ENCODE assay signal across 1 fruit fly cellular context in the genomic region with DNA sequence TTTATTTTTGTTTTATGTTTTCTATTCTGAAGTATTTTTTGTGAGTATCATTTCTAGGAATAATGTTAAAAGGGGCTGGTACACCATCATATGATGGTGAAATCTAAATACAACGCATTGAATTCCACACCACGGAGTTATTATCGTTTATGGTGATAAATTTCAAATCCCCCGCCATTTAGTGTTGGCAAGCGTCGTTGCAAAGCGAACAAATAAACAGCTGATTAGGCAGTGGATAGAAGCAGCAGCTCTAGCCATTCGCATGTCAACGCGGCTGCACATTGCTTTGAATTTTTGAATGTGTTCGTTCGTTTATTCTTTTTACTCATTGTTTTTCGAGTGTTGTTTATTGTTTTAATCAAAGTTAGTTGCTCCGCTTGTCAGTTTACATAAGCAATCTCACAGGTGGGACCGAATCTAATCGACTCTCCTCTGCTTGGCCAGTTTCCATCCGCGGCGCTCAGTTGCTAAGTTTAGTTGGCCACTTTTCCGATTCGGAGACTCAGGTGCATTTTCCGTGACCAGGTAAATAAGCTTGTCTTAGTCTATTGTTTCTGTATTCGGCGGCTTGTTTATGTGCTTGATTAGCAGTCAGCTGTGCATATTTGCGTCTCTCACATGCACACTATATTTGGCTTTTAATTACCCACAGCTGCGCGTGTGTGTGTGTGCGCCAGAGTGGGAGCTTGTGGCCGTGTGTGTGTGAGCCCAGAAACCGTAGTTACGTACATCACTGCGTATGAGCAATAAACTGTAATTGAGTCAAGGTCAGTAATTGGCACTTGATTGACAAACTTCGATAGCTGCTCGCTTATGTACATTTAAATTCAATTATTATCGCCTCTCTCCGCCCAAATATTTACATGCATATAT.
TF ChIP-seq lines count a peak whose summit lies in the region.

A gene (minus strand): TSS at position 51 of the 873 bp plus-strand sequence.
A gene (plus strand): TSS at position 274 of the 873 bp plus-strand sequence.

TF ChIP-seq in whole organism, embryonic, 481 proteins besides CTCF, POLR2A, EP300 and RAD21 (continued from another document and continues in another):
- TF ChIP-seq chm (GFP tag; IDR thresholded peaks at IDR 0.05; lab: Robert Waterston, UW): peak; percentile 74
- TF ChIP-seq CG9609 (GFP tag; optimal IDR thresholded peaks at IDR 0.05; lab: Kevin White, UChicago): peak; percentile 71
- peak; percentile 49; the same call in 1 of the 2 replicates for TF ChIP-seq CkIIα-i1 (GFP tag; IDR thresholded peaks at IDR 0.05; lab: Robert Waterston, UW)
- peak; percentile 80 for TF ChIP-seq Fer3 (tag; optimal IDR thresholded peaks at IDR 0.05; lab: Kevin White, UChicago)
- TF ChIP-seq Opbp (GFP tag; IDR thresholded peaks at IDR 0.05; lab: Robert Waterston, UW; ENCODE audit: partially characterized antibody): 0 out of 3 replicates have a peak, but pooled peaks have one; percentile 32
- peak; percentile 86 for TF ChIP-seq grn (GFP tag; optimal IDR thresholded peaks at IDR 0.05; lab: Kevin White, UChicago)
- peak; percentile 75 for TF ChIP-seq CG8924 (tag; optimal IDR thresholded peaks at IDR 0.05; lab: Kevin White, UChicago)
- no peak for TF ChIP-seq Oaz (GFP tag; IDR thresholded peaks at IDR 0.05; lab: Robert Waterston, UW)
- peak; percentile 77 for TF ChIP-seq CG9727 (GFP tag; optimal IDR thresholded peaks at IDR 0.05; lab: Kevin White, UChicago)
- TF ChIP-seq yki (optimal IDR thresholded peaks at IDR 0.05; lab: Kevin White, UChicago): no peak
- TF ChIP-seq Awh (GFP tag; IDR thresholded peaks at IDR 0.05; lab: Robert Waterston, UW): peak; percentile 88
- TF ChIP-seq Dll (GFP tag; IDR thresholded peaks at IDR 0.05; lab: Robert Waterston, UW; ENCODE audit: partially characterized antibody): peak; percentile 45; the same call in 1 of the 4 replicates
- peak; percentile 29; the same call in 1 of the 3 replicates for TF ChIP-seq Mrtf (GFP tag; IDR thresholded peaks at IDR 0.05; lab: Robert Waterston, UW)
- peak; percentile 89 for TF ChIP-seq CG13296 (GFP tag; optimal IDR thresholded peaks at IDR 0.05; lab: Kevin White, UChicago)
- peak; percentile 40 for TF ChIP-seq B-H2 (GFP tag; optimal IDR thresholded peaks at IDR 0.05; lab: Kevin White, UChicago)
- peak; percentile 54 for TF ChIP-seq pum (GFP tag; optimal IDR thresholded peaks at IDR 0.05; lab: Kevin White, UChicago)
- TF ChIP-seq esg (GFP tag; conservative IDR thresholded peaks at IDR 0.05; lab: Robert Waterston, UW): no peak
- TF ChIP-seq CG2199 (GFP tag; IDR thresholded peaks at IDR 0.05; lab: Robert Waterston, UW): no peak
- no peak for TF ChIP-seq nau (GFP tag; optimal IDR thresholded peaks at IDR 0.05; lab: Kevin White, UChicago)
- TF ChIP-seq caup (GFP tag; optimal IDR thresholded peaks at IDR 0.05; lab: Kevin White, UChicago; ENCODE audit: severe bottlenecking): peak; percentile 94
- TF ChIP-seq Side (GFP tag; optimal IDR thresholded peaks at IDR 0.05; lab: Kevin White, UChicago): peak; percentile 75
- peak; percentile 82 for TF ChIP-seq CG10431 (GFP tag; optimal IDR thresholded peaks at IDR 0.05; lab: Kevin White, UChicago)
- peak; percentile 45 for TF ChIP-seq CG2712 (tag; optimal IDR thresholded peaks at IDR 0.05; lab: Kevin White, UChicago)
- peak; percentile 90 for TF ChIP-seq CG10267 (tag; optimal IDR thresholded peaks at IDR 0.05; lab: Kevin White, UChicago)
- TF ChIP-seq CG11504 (tag; optimal IDR thresholded peaks at IDR 0.05; lab: Kevin White, UChicago): peak; percentile 67
- TF ChIP-seq NfI (GFP tag; optimal IDR thresholded peaks at IDR 0.05; lab: Kevin White, UChicago): peak; percentile 76
- TF ChIP-seq D (optimal IDR thresholded peaks at IDR 0.05; lab: Kevin White, UChicago): no peak
- peak; percentile 83 for TF ChIP-seq D (GFP tag; optimal IDR thresholded peaks at IDR 0.05; lab: Kevin White, UChicago)
- no peak for TF ChIP-seq CG31388 (GFP tag; optimal IDR thresholded peaks at IDR 0.05; lab: Kevin White, UChicago)
- peak; percentile 71 for TF ChIP-seq CG11695 (GFP tag; IDR thresholded peaks at IDR 0.05; lab: Robert Waterston, UW)
- TF ChIP-seq CG11560 (tag; IDR thresholded peaks at IDR 0.05; lab: Robert Waterston, UW): no peak
- peak; percentile 91 for TF ChIP-seq Asciz (GFP tag; optimal IDR thresholded peaks at IDR 0.05; lab: Kevin White, UChicago)
- no peak for TF ChIP-seq Lpt (GFP tag; optimal IDR thresholded peaks at IDR 0.05; lab: Kevin White, UChicago)
- TF ChIP-seq CG2120 (GFP tag; optimal IDR thresholded peaks at IDR 0.05; lab: Kevin White, UChicago): peak; percentile 71
- TF ChIP-seq Sry-β (GFP tag; optimal IDR thresholded peaks at IDR 0.05; lab: Kevin White, UChicago): peak; percentile 62
- peak; percentile 67 for TF ChIP-seq CG3163 (GFP tag; optimal IDR thresholded peaks at IDR 0.05; lab: Kevin White, UChicago)
- TF ChIP-seq CG12769 (tag; optimal IDR thresholded peaks at IDR 0.05; lab: Kevin White, UChicago): peak; percentile 89
- TF ChIP-seq nom (GFP tag; optimal IDR thresholded peaks at IDR 0.05; lab: Kevin White, UChicago): no peak
- peak; percentile 63 to 70 for TF ChIP-seq dpn (GFP tag; optimal IDR thresholded peaks at IDR 0.05; lab: Kevin White, UChicago)
- TF ChIP-seq CG18764 (GFP tag; optimal IDR thresholded peaks at IDR 0.05; lab: Kevin White, UChicago): peak; percentile 65
- TF ChIP-seq Dbx (GFP tag; IDR thresholded peaks at IDR 0.05; lab: Robert Waterston, UW): peak; percentile 76
- no peak for TF ChIP-seq CG16813 (GFP tag; IDR thresholded peaks at IDR 0.05; lab: Robert Waterston, UW; ENCODE audit: partially characterized antibody)
- no peak for TF ChIP-seq CG10565 (GFP tag; optimal IDR thresholded peaks at IDR 0.05; lab: Kevin White, UChicago)
- TF ChIP-seq phol (tag; optimal IDR thresholded peaks at IDR 0.05; lab: Kevin White, UChicago): peak; percentile 9
- TF ChIP-seq pita (GFP tag; optimal IDR thresholded peaks at IDR 0.05; lab: Kevin White, UChicago): no peak
- peak; percentile 45 for TF ChIP-seq CG8290 (GFP tag; optimal IDR thresholded peaks at IDR 0.05; lab: Kevin White, UChicago)
- peak in 1 of 2 experiments; percentile 97 for TF ChIP-seq CG8290 (tag; optimal IDR thresholded peaks at IDR 0.05; lab: Kevin White, UChicago)
- peak; percentile 68 for TF ChIP-seq Mad (GFP tag; optimal IDR thresholded peaks at IDR 0.05; lab: Kevin White, UChicago)
- TF ChIP-seq CG10979 (tag; optimal IDR thresholded peaks at IDR 0.05; lab: Kevin White, UChicago): peak; percentile 40
- peak; percentile 42 to 75 for TF ChIP-seq chif (GFP tag; optimal IDR thresholded peaks at IDR 0.05; lab: Kevin White, UChicago)
- TF ChIP-seq toy (GFP tag; IDR thresholded peaks at IDR 0.05; lab: Robert Waterston, UW): 0 out of 2 replicates have a peak, but pooled peaks have one; percentile 33
- TF ChIP-seq CG8944 (GFP tag; optimal IDR thresholded peaks at IDR 0.05; lab: Kevin White, UChicago): peak; percentile 63
- no peak for TF ChIP-seq Usf (GFP tag; optimal IDR thresholded peaks at IDR 0.05; lab: Kevin White, UChicago)
- TF ChIP-seq Dip2 (GFP tag; IDR thresholded peaks at IDR 0.05; lab: Robert Waterston, UW): no peak
- TF ChIP-seq mirr (GFP tag; optimal IDR thresholded peaks at IDR 0.05; lab: Kevin White, UChicago): peak; percentile 94
- peak; percentile 19; the same call in 1 of the 2 replicates for TF ChIP-seq ara (GFP tag; IDR thresholded peaks at IDR 0.05; lab: Robert Waterston, UW)
- peak; percentile 64 for TF ChIP-seq Hsf (GFP tag; optimal IDR thresholded peaks at IDR 0.05; lab: Kevin White, UChicago)
- peak; percentile 92 for TF ChIP-seq CG7987 (GFP tag; optimal IDR thresholded peaks at IDR 0.05; lab: Kevin White, UChicago)
- peak; percentile 58 for TF ChIP-seq mam (GFP tag; optimal IDR thresholded peaks at IDR 0.05; lab: Kevin White, UChicago)
- peak; percentile 62 for TF ChIP-seq CG14441 (GFP tag; IDR thresholded peaks at IDR 0.05; lab: Robert Waterston, UW)
- TF ChIP-seq bowl (GFP tag; IDR thresholded peaks at IDR 0.05; lab: Robert Waterston, UW): no peak
- TF ChIP-seq unc-4 (GFP tag; IDR thresholded peaks at IDR 0.05; lab: Robert Waterston, UW; ENCODE audit: partially characterized antibody): no peak
- no peak for TF ChIP-seq peb (GFP tag; IDR thresholded peaks at IDR 0.05; lab: Robert Waterston, UW)
- TF ChIP-seq ewg (GFP tag; optimal IDR thresholded peaks at IDR 0.05; lab: Kevin White, UChicago): peak; percentile 64
- TF ChIP-seq hb (GFP tag; IDR thresholded peaks at IDR 0.05; lab: Robert Waterston, UW; ENCODE audit: partially characterized antibody): no peak
- TF ChIP-seq cato (GFP tag; optimal IDR thresholded peaks at IDR 0.05; lab: Kevin White, UChicago; ENCODE audit: borderline replicate concordance): no peak
- peak; percentile 29 for TF ChIP-seq Sry-δ (GFP tag; optimal IDR thresholded peaks at IDR 0.05; lab: Kevin White, UChicago)
- peak; percentile 49 for TF ChIP-seq psq (GFP tag; optimal IDR thresholded peaks at IDR 0.05; lab: Kevin White, UChicago)
- peak; percentile 19 for TF ChIP-seq CG9437 (GFP tag; optimal IDR thresholded peaks at IDR 0.05; lab: Kevin White, UChicago)
- TF ChIP-seq ash1 (GFP tag; optimal IDR thresholded peaks at IDR 0.05; lab: Kevin White, UChicago): peak; percentile 88
- peak; percentile 94 for TF ChIP-seq lab (GFP tag; optimal IDR thresholded peaks at IDR 0.05; lab: Kevin White, UChicago)
- TF ChIP-seq CG10366 (GFP tag; IDR thresholded peaks at IDR 0.05; lab: Robert Waterston, UW): peak; percentile 28; the same call in 1 of the 2 replicates
- no peak for TF ChIP-seq amos (GFP tag; IDR thresholded peaks at IDR 0.05; lab: Robert Waterston, UW; ENCODE audit: partially characterized antibody)
- peak; percentile 28 for TF ChIP-seq CG12744 (GFP tag; optimal IDR thresholded peaks at IDR 0.05; lab: Kevin White, UChicago)
- peak; percentile 99 for TF ChIP-seq CG17385 (GFP tag; optimal IDR thresholded peaks at IDR 0.05; lab: Kevin White, UChicago)
- TF ChIP-seq CG1832 (GFP tag; optimal IDR thresholded peaks at IDR 0.05; lab: Kevin White, UChicago): no peak
- peak; percentile 57 for TF ChIP-seq CG18262 (tag; optimal IDR thresholded peaks at IDR 0.05; lab: Kevin White, UChicago)
- TF ChIP-seq CG8359 (GFP tag; optimal IDR thresholded peaks at IDR 0.05; lab: Kevin White, UChicago; ENCODE audit: borderline replicate concordance): peak; percentile 41
- TF ChIP-seq kni (GFP tag; optimal IDR thresholded peaks at IDR 0.05; lab: Kevin White, UChicago): peak; percentile 93
- peak; percentile 90 for TF ChIP-seq CG10543 (GFP tag; optimal IDR thresholded peaks at IDR 0.05; lab: Kevin White, UChicago)
- TF ChIP-seq eyg (GFP tag; optimal IDR thresholded peaks at IDR 0.05; lab: Kevin White, UChicago): peak; percentile 81
- TF ChIP-seq CHES-1-like (GFP tag; optimal IDR thresholded peaks at IDR 0.05; lab: Kevin White, UChicago): peak; percentile 75
- TF ChIP-seq sqz (GFP tag; optimal IDR thresholded peaks at IDR 0.05; lab: Kevin White, UChicago): no peak
- TF ChIP-seq YL-1 (GFP tag; optimal IDR thresholded peaks at IDR 0.05; lab: Kevin White, UChicago): peak; percentile 82
- TF ChIP-seq CG18599 (GFP tag; optimal IDR thresholded peaks at IDR 0.05; lab: Kevin White, UChicago): peak; percentile 91
- peak; percentile 67 for TF ChIP-seq Sox102F (GFP tag; optimal IDR thresholded peaks at IDR 0.05; lab: Kevin White, UChicago)
- TF ChIP-seq CG14965 (GFP tag; optimal IDR thresholded peaks at IDR 0.05; lab: Kevin White, UChicago; ENCODE audit: borderline replicate concordance): peak; percentile 67
- TF ChIP-seq PHDP (tag; optimal IDR thresholded peaks at IDR 0.05; lab: Kevin White, UChicago): peak; percentile 77
- TF ChIP-seq unpg (GFP tag; optimal IDR thresholded peaks at IDR 0.05; lab: Kevin White, UChicago): peak; percentile 73
- TF ChIP-seq CG9876 (GFP tag; optimal IDR thresholded peaks at IDR 0.05; lab: Kevin White, UChicago): peak; percentile 50
- TF ChIP-seq Gug (GFP tag; IDR thresholded peaks at IDR 0.05; lab: Robert Waterston, UW): no peak
- peak; percentile 42 for TF ChIP-seq Ets97D (GFP tag; optimal IDR thresholded peaks at IDR 0.05; lab: Kevin White, UChicago)
- TF ChIP-seq gfzf (GFP tag; optimal IDR thresholded peaks at IDR 0.05; lab: Kevin White, UChicago): peak; percentile 54
- peak; percentile 47 for TF ChIP-seq Atf-2 (GFP tag; optimal IDR thresholded peaks at IDR 0.05; lab: Kevin White, UChicago)
- TF ChIP-seq CG7271 (tag; optimal IDR thresholded peaks at IDR 0.05; lab: Kevin White, UChicago): no peak
- TF ChIP-seq CG4328 (GFP tag; optimal IDR thresholded peaks at IDR 0.05; lab: Kevin White, UChicago): peak; percentile 84
- no peak for TF ChIP-seq aop (GFP tag; IDR thresholded peaks at IDR 0.05; lab: Robert Waterston, UW)
- TF ChIP-seq gcm (GFP tag; optimal IDR thresholded peaks at IDR 0.05; lab: Kevin White, UChicago): peak; percentile 61
- TF ChIP-seq Jarid2 (GFP tag; optimal IDR thresholded peaks at IDR 0.05; lab: Kevin White, UChicago): no peak
- peak; percentile 84 for TF ChIP-seq CG17568 (GFP tag; optimal IDR thresholded peaks at IDR 0.05; lab: Kevin White, UChicago)
- peak; percentile 64 for TF ChIP-seq CG8281 (tag; optimal IDR thresholded peaks at IDR 0.05; lab: Kevin White, UChicago)
- TF ChIP-seq ac (GFP tag; optimal IDR thresholded peaks at IDR 0.05; lab: Kevin White, UChicago): no peak
- peak; percentile 44; the same call in 1 of the 3 replicates for TF ChIP-seq gce (GFP tag; IDR thresholded peaks at IDR 0.05; lab: Robert Waterston, UW)
- TF ChIP-seq CG3847 (GFP tag; IDR thresholded peaks at IDR 0.05; lab: Robert Waterston, UW): peak; percentile 28; the same call in 1 of the 2 replicates
- TF ChIP-seq tgo (GFP tag; IDR thresholded peaks at IDR 0.05; lab: Robert Waterston, UW): peak; percentile 28; the same call in 1 of the 3 replicates
- TF ChIP-seq jing (GFP tag; optimal IDR thresholded peaks at IDR 0.05; lab: Kevin White, UChicago): peak; percentile 39
- TF ChIP-seq CG34422 (GFP tag; IDR thresholded peaks at IDR 0.05; lab: Robert Waterston, UW): peak; percentile 68; the same call in 1 of the 3 replicates
- no peak for TF ChIP-seq CG31224 (GFP tag; IDR thresholded peaks at IDR 0.05; lab: Robert Waterston, UW)
- TF ChIP-seq Xbp1 (GFP tag; optimal IDR thresholded peaks at IDR 0.05; lab: Kevin White, UChicago): peak; percentile 27
- no peak for TF ChIP-seq CG4730 (GFP tag; IDR thresholded peaks at IDR 0.05; lab: Robert Waterston, UW)
- TF ChIP-seq tll (GFP tag; optimal IDR thresholded peaks at IDR 0.05; lab: Kevin White, UChicago): no peak
- peak; percentile 71 for TF ChIP-seq da (GFP tag; optimal IDR thresholded peaks at IDR 0.05; lab: Kevin White, UChicago)
- TF ChIP-seq CG32772 (GFP tag; IDR thresholded peaks at IDR 0.05; lab: Robert Waterston, UW): peak; percentile 40; the same call in 1 of the 2 replicates
- no peak for TF ChIP-seq CG16815 (GFP tag; optimal IDR thresholded peaks at IDR 0.05; lab: Kevin White, UChicago)
- TF ChIP-seq jumu (GFP tag; optimal IDR thresholded peaks at IDR 0.05; lab: Kevin White, UChicago): peak; percentile 55
- peak; percentile 44 for TF ChIP-seq CG30403 (GFP tag; optimal IDR thresholded peaks at IDR 0.05; lab: Kevin White, UChicago)
- peak; percentile 29 for TF ChIP-seq CG6654 (GFP tag; optimal IDR thresholded peaks at IDR 0.05; lab: Kevin White, UChicago)
